Worm (Caenorhabditis elegans) whole organism, mixed stage, embryonic: ENCODE data around the gene D2024.4.

Source experiments
- flh-1 ChIP-seq: fragments of 200-800 bp; sonication (Bioruptor generic); optimal IDR thresholded peaks from 2 replicates; lab custom pipeline; 2018; ENCODE audit warnings: mild to moderate bottlenecking, missing genetic modification characterization, moderate library complexity, missing compliant biosample characterization
- lin-32 ChIP-seq: fragments of 200-800 bp; sonication (Bioruptor generic); optimal IDR thresholded peaks from 2 replicates; lab custom pipeline; 2018; ENCODE audit warnings: mild to moderate bottlenecking, missing genetic modification characterization, missing compliant biosample characterization
- mep-1 ChIP-seq: fragments of 150-350 bp; optimal IDR thresholded peaks from 2 replicates; lab custom pipeline; 2017; ENCODE audit warnings: missing biosample characterization, missing genetic modification reagents, missing genetic modification characterization, inconsistent platforms
- nhr-28 ChIP-seq: fragments of 150-350 bp; optimal IDR thresholded peaks from 2 replicates; lab custom pipeline; 2014; ENCODE audit warnings: missing biosample characterization, missing genetic modification characterization
- nhr-76 ChIP-seq: sonication (generic microtip); optimal IDR thresholded peaks from 2 replicates; lab custom pipeline; 2017; ENCODE audit warnings: missing biosample characterization, missing genetic modification characterization
- pha-4 ChIP-seq: fragments of 150-350 bp; optimal IDR thresholded peaks from 2 replicates; lab custom pipeline; 2018; ENCODE audit warnings: missing biosample characterization, missing genetic modification reagents, missing genetic modification characterization
- snpc-4 ChIP-seq: fragments of 150-350 bp; optimal IDR thresholded peaks from 2 replicates; lab custom pipeline; 2014; ENCODE audit warnings: missing biosample characterization, missing genetic modification characterization
- sptf-1 ChIP-seq: sonication (generic microtip); optimal IDR thresholded peaks from 2 replicates; lab custom pipeline; 2017; ENCODE audit warnings: mild to moderate bottlenecking, missing genetic modification characterization, moderate library complexity, missing compliant biosample characterization

ce11 chrIV:7276661-7277060 lies 45.6 kb downstream of the D2024.4 start, which contains the start of gene C06E4.2:
- TF ChIP-seq lin-32 (GFP tag; lab: Kevin White, UChicago) (no peak), nhr-28 (tag; lab: Kevin White, UChicago) (no peak), nhr-76 (tag; lab: Kevin White, UChicago) (no peak), flh-1 (no peak), sptf-1 (tag; lab: Kevin White, UChicago) (no peak), snpc-4 (tag; lab: Kevin White, UChicago) (no peak), pha-4 (no peak), mep-1 (tag; lab: Kevin White, UChicago) (no peak)
